Worm (Caenorhabditis elegans): ENCODE results near the gene frpr-21.
"Not testable (repeated sequence)": the region's sequence is repeated elsewhere in the genome, so short reads cannot be mapped to it uniquely, and the experiment has no call there.

DNA sequence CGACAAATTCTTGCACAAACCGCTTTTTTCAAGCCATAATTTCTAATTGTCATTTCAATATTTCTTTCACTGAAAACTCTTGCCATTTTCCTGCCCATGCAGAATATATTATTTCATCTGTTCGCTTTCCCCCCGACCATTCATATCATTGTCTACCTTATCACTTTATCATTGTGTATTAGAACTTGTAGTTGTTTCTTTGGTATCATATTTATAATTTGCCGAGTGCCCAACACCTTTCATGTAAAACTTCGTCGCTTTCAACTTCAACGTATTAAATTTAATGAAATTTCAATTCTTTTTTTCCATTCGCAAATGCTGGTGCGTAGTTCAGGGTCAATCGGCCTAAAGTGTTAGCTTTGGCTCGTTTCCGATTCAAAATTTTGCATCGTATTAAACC, 21.0 kb upstream of the frpr-21 start, which contains the start of gene ZK673.1:
- TF ChIP-seq ceh-58 (GFP tag; IDR thresholded peaks at IDR 0.05); unc-62 (GFP tag; optimal IDR thresholded peaks at IDR 0.05); nhr-80 (tag; optimal IDR thresholded peaks at IDR 0.05); ama-1 (optimal IDR thresholded peaks at IDR 0.05); ama-1 (GFP tag; optimal IDR thresholded peaks at IDR 0.05); ceh-27 (GFP tag; optimal IDR thresholded peaks at IDR 0.05); lin-40 (tag; optimal IDR thresholded peaks at IDR 0.05); Y53F4B.3 (GFP tag; IDR thresholded peaks at IDR 0.05); fkh-3 (tag; optimal IDR thresholded peaks at IDR 0.05): not testable (repeated sequence)

Data from whole organism, young adult.